Fruit fly (Drosophila melanogaster) whole organism, wandering third instar larva: Measurements from ENCODE around the gene CG31775.
"Not testable (repeated sequence)": the region's sequence is repeated elsewhere in the genome, so short reads cannot be mapped to it uniquely, and the experiment has no call there.

Experiments used
- CG9705 ChIP-seq: fragments of 200-800 bp; sonication (Bioruptor generic); optimal IDR thresholded peaks from 2 replicates; lab custom pipeline; 2018; ENCODE audit warnings: missing biosample characterization, mild to moderate bottlenecking, missing genetic modification characterization
- Dfd ChIP-seq: fragments of >200 bp; optimal IDR thresholded peaks from 2 replicates; lab custom pipeline; 2017; ENCODE audit warnings: missing biosample characterization, missing genetic modification characterization
- Dif ChIP-seq: fragments of 200-275, 200-300 bp; sonication (Bioruptor generic); optimal IDR thresholded peaks from 2 replicates; lab custom pipeline; 2018; ENCODE audit warnings: missing biosample characterization, missing genetic modification characterization; ENCODE audit not compliant: partially characterized antibody
- HLH106 ChIP-seq: fragments of 200-800 bp; optimal IDR thresholded peaks from 3 replicates; lab custom pipeline; 2019; ENCODE audit warnings: missing biosample characterization, mild to moderate bottlenecking, missing genetic modification characterization, moderate library complexity
- Hr78 ChIP-seq: fragments of >200 bp; optimal IDR thresholded peaks from 2 replicates; lab custom pipeline; 2017; ENCODE audit warnings: missing biosample characterization, missing genetic modification characterization
- Hr83 ChIP-seq: fragments of 200-300 bp; sonication (Bioruptor generic); optimal IDR thresholded peaks from 2 replicates; lab custom pipeline; 2016; ENCODE audit warnings: missing biosample characterization, mild to moderate bottlenecking, missing genetic modification characterization, moderate library complexity; ENCODE audit not compliant: poor library complexity, severe bottlenecking
- Jra ChIP-seq: sonication (Bioruptor generic); optimal IDR thresholded peaks from 2 replicates; lab custom pipeline; 2016; ENCODE audit warnings: missing biosample characterization, missing genetic modification characterization
- Myc ChIP-seq: fragments of >200 bp; optimal IDR thresholded peaks from 2 replicates; lab custom pipeline; 2017
- N ChIP-seq: fragments of >200 bp; optimal IDR thresholded peaks from 2 replicates; lab custom pipeline; 2018; ENCODE audit warnings: missing biosample characterization, missing external identifiers, missing genetic modification characterization
- OdsH ChIP-seq: fragments of 200-800 bp; sonication (Bioruptor generic); optimal IDR thresholded peaks from 2 replicates; lab custom pipeline; 2016; ENCODE audit warnings: missing biosample characterization, mild to moderate bottlenecking, missing genetic modification characterization
- Rel ChIP-seq, 2 experiments: fragments of 200-800 bp; sonication (Bioruptor generic) in 1 of 2; optimal IDR thresholded peaks; 2 replicates in 1 of 2; 3 replicates in 1 of 2; lab custom pipeline; 2016 to 2019; ENCODE audit warnings: mild to moderate bottlenecking in 2 of 2, missing biosample characterization in 2 of 2, missing genetic modification characterization in 2 of 2, moderate library complexity in 1 of 2
- Sp1 ChIP-seq: fragments of 200-800 bp; sonication (Bioruptor generic); optimal IDR thresholded peaks from 3 replicates; lab custom pipeline; 2019; ENCODE audit warnings: missing biosample characterization, mild to moderate bottlenecking, missing genetic modification characterization, moderate library complexity
- Vsx2 ChIP-seq: fragments of 200-300, 225-300 bp; sonication (Bioruptor generic); optimal IDR thresholded peaks from 2 replicates; lab custom pipeline; 2018; ENCODE audit warnings: missing biosample characterization, missing genetic modification characterization; ENCODE audit not compliant: partially characterized antibody
- br ChIP-seq: fragments of 200-800 bp; sonication (Bioruptor generic); optimal IDR thresholded peaks from 2 replicates; lab custom pipeline; 2016; ENCODE audit warnings: missing biosample characterization, missing genetic modification characterization
- dl ChIP-seq, 2 experiments: fragments of 175-275, 200-275 bp in 1 of 2; fragments of 200-275 bp in 1 of 2; sonication (Bioruptor generic); optimal IDR thresholded peaks; lab custom pipeline; 2018; ENCODE audit warnings: mild to moderate bottlenecking in 2 of 2, missing biosample characterization in 2 of 2, missing genetic modification characterization in 2 of 2, moderate library complexity in 2 of 2; ENCODE audit not compliant: partially characterized antibody in 2 of 2, insufficient read depth in 1 of 2
- dmrt93B ChIP-seq: fragments of 200-800 bp; sonication (Bioruptor generic); optimal IDR thresholded peaks from 2 replicates; lab custom pipeline; 2018; ENCODE audit warnings: missing biosample characterization, mild to moderate bottlenecking, missing genetic modification characterization
- dsf ChIP-seq: sonication (Bioruptor generic); optimal IDR thresholded peaks from 2 replicates; lab custom pipeline; 2016; ENCODE audit warnings: missing biosample characterization, missing genetic modification characterization, borderline replicate concordance
- fru ChIP-seq: fragments of 200-800 bp; sonication (Bioruptor generic); optimal IDR thresholded peaks from 3 replicates; lab custom pipeline; 2016; ENCODE audit warnings: missing biosample characterization, mild to moderate bottlenecking, missing genetic modification characterization
- h ChIP-seq: fragments of 200-800 bp; sonication (Bioruptor generic); optimal IDR thresholded peaks from 3 replicates; lab custom pipeline; 2016; ENCODE audit warnings: missing biosample characterization, mild to moderate bottlenecking, missing genetic modification characterization
- jim ChIP-seq: fragments of 175-275, 200-325 bp; sonication (Bioruptor generic); optimal IDR thresholded peaks from 2 replicates; lab custom pipeline; 2016; ENCODE audit warnings: missing biosample characterization, mild to moderate bottlenecking, missing genetic modification characterization
- psq ChIP-seq: fragments of 200-800 bp; sonication (Bioruptor generic); optimal IDR thresholded peaks from 3 replicates; lab custom pipeline; 2017; ENCODE audit warnings: missing biosample characterization, mild to moderate bottlenecking, missing genetic modification characterization, moderate library complexity
- rgr ChIP-seq: fragments of 200-800 bp; sonication (Bioruptor generic); optimal IDR thresholded peaks from 3 replicates; lab custom pipeline; 2016; ENCODE audit warnings: missing biosample characterization, mild to moderate bottlenecking, missing genetic modification characterization
- sage ChIP-seq: fragments of 200-800 bp; sonication (Bioruptor generic); optimal IDR thresholded peaks from 2 replicates; lab custom pipeline; 2016; ENCODE audit warnings: missing biosample characterization, mild to moderate bottlenecking, missing genetic modification characterization
- tai ChIP-seq: sonication (Bioruptor generic); optimal IDR thresholded peaks from 2 replicates; lab custom pipeline; 2016; ENCODE audit warnings: missing biosample characterization, missing genetic modification characterization
- usp ChIP-seq: fragments of >200 bp; optimal IDR thresholded peaks from 2 replicates; lab custom pipeline; 2017; ENCODE audit warnings: missing biosample characterization, missing genetic modification characterization
- woc ChIP-seq: sonication (Bioruptor generic); optimal IDR thresholded peaks from 2 replicates; lab custom pipeline; 2016; ENCODE audit warnings: missing biosample characterization, mild to moderate bottlenecking, missing genetic modification characterization

The CG31775 gene

DNA sequence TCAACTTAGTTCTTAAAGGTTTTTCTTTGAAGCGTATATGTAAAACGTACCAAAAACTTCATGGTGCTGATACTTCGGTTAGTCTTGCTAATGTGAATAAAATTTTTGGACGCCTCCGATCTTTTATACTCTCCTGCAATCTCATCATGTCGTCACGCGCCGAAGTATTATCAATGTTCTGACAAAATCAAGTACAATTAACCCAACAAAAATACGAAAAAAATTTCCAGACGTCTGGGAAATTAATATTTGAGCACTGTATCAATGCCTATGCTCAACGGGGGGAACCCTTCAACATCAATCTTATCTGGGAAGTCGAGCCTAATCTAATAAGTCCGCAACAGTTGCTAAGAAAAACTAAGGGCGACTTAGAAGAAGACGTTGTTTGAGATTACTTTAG lies 4.2 kb upstream of the CG31775 start, which contains the start of gene CG42586:
TSS of gene CG42586 (minus strand) at position 101 of the 400 bp plus-strand sequence.
- not testable (repeated sequence) for TF ChIP-seq sage (GFP tag; lab: Kevin White, UChicago); woc; dl (GFP tag; optimal IDR thresholded peaks at IDR 0.05; lab: Kevin White, UChicago; ENCODE audit: insufficient read depth in 1 of 2, partially characterized antibody in 2 of 2)

DNA sequence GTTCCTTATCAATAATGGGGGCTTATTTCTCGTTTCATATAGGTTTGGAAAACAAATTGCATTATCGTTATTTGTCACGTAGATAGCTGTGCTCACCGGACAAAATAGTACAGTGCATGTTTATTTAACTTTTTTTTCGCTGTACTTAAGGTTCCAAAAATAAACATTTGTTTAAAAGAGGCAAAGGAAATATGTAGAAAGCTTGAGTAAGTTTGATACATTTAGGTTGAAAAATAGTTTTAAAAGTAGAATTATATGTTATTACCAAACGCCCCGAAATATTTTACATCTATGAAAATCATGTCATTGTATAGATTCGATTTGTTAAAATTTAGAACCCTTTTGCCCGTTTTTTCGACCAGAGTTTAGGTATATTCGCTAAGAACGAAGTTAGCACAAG lies 2.0 kb upstream of the CG31775 start, which contains the start of gene CG42585:
TSS of gene CG42585 (plus strand) at position 301 of the 400 bp plus-strand sequence.
- TF ChIP-seq Dfd, Jra, Hr78 (GFP tag; lab: Kevin White, UChicago): not testable (repeated sequence)

- TF ChIP-seq OdsH; br (GFP tag; lab: Kevin White, UChicago); N (GFP tag; lab: Kevin White, UChicago): not testable (repeated sequence)
Observed at dm6 chr2L:14735543-14735942, 2.0 kb downstream of the CG31775 start, which contains the start of gene CG31835. TSS of gene CG31835 (plus strand) at chr2L:14735843.

DNA sequence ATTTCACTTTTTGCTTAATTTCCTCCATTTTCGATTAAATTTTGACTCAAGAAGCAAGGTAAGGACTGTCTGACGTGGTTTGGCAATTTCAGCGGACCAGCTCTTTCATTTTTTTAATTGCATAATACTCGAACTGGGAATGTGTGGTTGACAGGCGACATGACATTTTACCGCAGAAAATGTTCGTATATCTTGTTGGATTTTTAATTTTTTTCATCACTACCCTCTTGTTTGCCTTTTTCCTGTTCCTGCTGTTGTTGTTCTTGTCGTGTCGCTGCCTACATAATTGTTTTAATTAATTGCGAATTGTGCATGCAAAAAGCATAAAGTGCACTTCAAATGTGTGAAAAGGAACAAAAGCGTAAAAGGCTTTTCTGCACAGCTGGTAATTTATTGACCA lies 7.5 kb downstream of the CG31775 start, which contains the start of gene CG42685:
TSS of gene CG42685 (minus strand) at position 101 of the 400 bp plus-strand sequence.
- no peak for TF ChIP-seq Myc (lab: Kevin White, UChicago)
- no peak for TF ChIP-seq br (GFP tag; lab: Kevin White, UChicago)
- TF ChIP-seq jim (GFP tag; lab: Kevin White, UChicago), result no peak
- no peak for TF ChIP-seq CG9705
- no peak for TF ChIP-seq Hr83 (GFP tag; lab: Kevin White, UChicago)
- TF ChIP-seq psq (GFP tag; lab: Kevin White, UChicago), result no peak
- no peak for TF ChIP-seq h (GFP tag; lab: Kevin White, UChicago)
- TF ChIP-seq dsf, result no peak
- TF ChIP-seq usp (GFP tag; lab: Kevin White, UChicago), result no peak
- TF ChIP-seq tai (GFP tag; lab: Kevin White, UChicago), result no peak
- no peak for TF ChIP-seq dmrt93B (GFP tag; lab: Kevin White, UChicago)
- no peak for TF ChIP-seq HLH106
- TF ChIP-seq dl (GFP tag; optimal IDR thresholded peaks at IDR 0.05; lab: Kevin White, UChicago; ENCODE audit: insufficient read depth in 1 of 2, partially characterized antibody in 2 of 2), result no peak
- TF ChIP-seq fru (GFP tag; lab: Kevin White, UChicago), result no peak
- no peak for TF ChIP-seq N (GFP tag; lab: Kevin White, UChicago)
- TF ChIP-seq Dfd (GFP tag; lab: Kevin White, UChicago), result no peak
- TF ChIP-seq rgr (GFP tag; lab: Kevin White, UChicago), result no peak
- no peak for TF ChIP-seq Sp1 (GFP tag; lab: Kevin White, UChicago)

DNA sequence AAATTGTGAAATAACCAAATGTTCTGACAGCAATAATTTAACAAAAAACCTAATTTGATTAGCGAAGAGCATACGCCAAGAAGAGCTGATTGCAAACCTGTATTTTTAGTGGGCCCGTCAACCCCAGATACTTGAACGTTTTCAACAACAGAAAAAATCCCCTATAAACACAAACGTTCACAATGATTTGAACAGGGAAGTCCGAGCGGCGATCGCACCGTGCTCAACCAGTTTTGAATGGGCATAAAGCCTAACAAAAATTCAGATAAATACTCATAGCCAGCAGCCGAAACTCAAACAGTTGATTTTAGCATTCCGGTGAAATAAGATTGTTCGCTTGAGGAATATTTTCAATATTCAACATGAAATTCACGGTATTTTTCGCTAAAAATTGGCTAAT lies 24.1 kb downstream of the CG31775 start, which contains the start of gene CG34165:
TSS of gene CG34165 (plus strand) at position 284 of the 400 bp plus-strand sequence.
- TF ChIP-seq Rel (GFP tag; optimal IDR thresholded peaks at IDR 0.05; lab: Kevin White, UChicago) (no peak), Rel (tag; optimal IDR thresholded peaks at IDR 0.05; lab: Kevin White, UChicago) (peak; percentile 90), sage (GFP tag; lab: Kevin White, UChicago) (no peak)

dm6 chr2L:14712245-14712644 lies 25.3 kb downstream of the CG31775 start, which contains the start of gene CG15282:
TSS of gene CG15282 (plus strand) at chr2L:14712471.
- TF ChIP-seq Rel (GFP tag; optimal IDR thresholded peaks at IDR 0.05; lab: Kevin White, UChicago), result no peak
- TF ChIP-seq Rel (tag; optimal IDR thresholded peaks at IDR 0.05; lab: Kevin White, UChicago), result peak; percentile 49
- TF ChIP-seq Dif (GFP tag; lab: Kevin White, UChicago), result peak; percentile 3
- no peak for TF ChIP-seq Vsx2 (GFP tag; lab: Kevin White, UChicago)
- TF ChIP-seq, all 38 proteins: peak for 2
